Fruit fly (Drosophila melanogaster): ENCODE measurements around the gene Marcal1.
A peak's percentile ranks its signal among the peaks of the same experiment; 100 is the strongest.

Gene Marcal1

DNA sequence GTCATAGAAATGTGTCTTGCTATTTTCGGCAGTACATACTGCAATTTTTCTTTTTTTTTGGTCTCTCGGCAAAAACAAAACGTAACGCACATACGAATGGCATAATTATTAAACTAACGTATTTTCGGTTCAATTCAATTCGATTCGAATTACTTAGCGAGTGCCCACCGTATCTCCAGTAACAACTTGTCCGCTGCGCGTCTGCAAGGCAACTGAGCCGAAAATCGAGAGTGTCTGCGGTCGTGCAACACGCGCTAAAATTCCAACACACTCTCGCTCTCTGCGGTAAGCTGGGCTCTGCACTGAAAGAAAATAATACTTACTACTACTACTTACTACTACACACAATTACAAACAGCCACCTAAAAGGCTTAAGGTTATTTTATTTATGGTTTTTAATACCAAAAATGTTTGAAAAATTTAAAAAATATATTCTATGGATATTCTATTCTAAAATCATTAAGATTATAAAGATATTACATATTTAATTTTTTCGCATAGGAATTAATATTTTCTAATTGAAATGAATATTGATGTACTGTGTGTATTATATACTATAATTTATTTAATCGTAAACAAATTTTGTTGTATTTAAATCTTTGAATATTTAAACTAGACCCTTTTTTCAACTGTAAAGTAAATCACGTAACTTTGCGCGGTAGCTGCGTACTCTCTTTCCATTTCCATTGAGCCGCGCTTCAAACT is 48.6 kb upstream of the Marcal1 start, which contains the start of gene snsl (continued):
- TF ChIP-seq HHEX (GFP tag; optimal IDR thresholded peaks at IDR 0.05), result peak; percentile 23
- TF ChIP-seq Opbp (GFP tag; IDR thresholded peaks at IDR 0.05; ENCODE audit: partially characterized antibody), result no peak
- TF ChIP-seq Blimp-1 (GFP tag; optimal IDR thresholded peaks at IDR 0.05), result peak; percentile 64
- peak; percentile 37; the same call in 1 of the 2 replicates for TF ChIP-seq CG32532 (GFP tag; IDR thresholded peaks at IDR 0.05)
- peak; percentile 71 for TF ChIP-seq CG17385 (GFP tag; optimal IDR thresholded peaks at IDR 0.05)
- TF ChIP-seq kah (GFP tag; optimal IDR thresholded peaks at IDR 0.05), result peak; percentile 43
- TF ChIP-seq Atf-2 (GFP tag; optimal IDR thresholded peaks at IDR 0.05), result no peak
- no peak for TF ChIP-seq croc (GFP tag; conservative IDR thresholded peaks at IDR 0.05)
- peak; percentile 62 for TF ChIP-seq Ssrp (tag; optimal IDR thresholded peaks at IDR 0.05)
- 0 out of 3 replicates have a peak, but pooled peaks have one; percentile 39 for TF ChIP-seq otp (GFP tag; IDR thresholded peaks at IDR 0.05)
- 0 out of 2 replicates have a peak, but pooled peaks have one; percentile 30 for TF ChIP-seq seq (GFP tag; IDR thresholded peaks at IDR 0.05)
- no peak for TF ChIP-seq shn (GFP tag; optimal IDR thresholded peaks at IDR 0.05)
- TF ChIP-seq CG2678 (tag; optimal IDR thresholded peaks at IDR 0.05), result peak; percentile 88
- peak; percentile 40 for TF ChIP-seq tin (GFP tag; optimal IDR thresholded peaks at IDR 0.05)
- 0 out of 2 replicates have a peak, but pooled peaks have one; percentile 31 for TF ChIP-seq CG31224 (GFP tag; IDR thresholded peaks at IDR 0.05)
- TF ChIP-seq Fer3 (tag; optimal IDR thresholded peaks at IDR 0.05), result peak; percentile 13
- peak; percentile 42 for TF ChIP-seq CG33557 (GFP tag; optimal IDR thresholded peaks at IDR 0.05)
- no peak for TF ChIP-seq CG12219 (GFP tag; optimal IDR thresholded peaks at IDR 0.05)
- peak; percentile 35 for TF ChIP-seq CG11723 (GFP tag; optimal IDR thresholded peaks at IDR 0.05)
- peak; percentile 84 for TF ChIP-seq sens (GFP tag)
- peak; percentile 89 for TF ChIP-seq dmrt99B (tag; optimal IDR thresholded peaks at IDR 0.05)
- TF ChIP-seq CG8388 (GFP tag; optimal IDR thresholded peaks at IDR 0.05), result peak; percentile 60
- TF ChIP-seq jigr1 (GFP tag; IDR thresholded peaks at IDR 0.05), result 0 out of 3 replicates have a peak, but pooled peaks have one; percentile 36
- peak; percentile 62 for TF ChIP-seq fd3F (GFP tag; optimal IDR thresholded peaks at IDR 0.05)
- TF ChIP-seq CG7839 (tag; optimal IDR thresholded peaks at IDR 0.05), result peak; percentile 83
- TF ChIP-seq CG11695 (GFP tag; IDR thresholded peaks at IDR 0.05), result peak; percentile 61
- 0 out of 2 replicates have a peak, but pooled peaks have one; percentile 32 for TF ChIP-seq ttk (GFP tag; IDR thresholded peaks at IDR 0.05)
- peak; percentile 61 for TF ChIP-seq Hmr (GFP tag; optimal IDR thresholded peaks at IDR 0.05)
- TF ChIP-seq Hr51 (GFP tag; optimal IDR thresholded peaks at IDR 0.05), result peak in 1 of 2 experiments; percentile 92
- peak; percentile 47 for TF ChIP-seq twi (tag; optimal IDR thresholded peaks at IDR 0.05)
- TF ChIP-seq Hr78 (GFP tag; optimal IDR thresholded peaks at IDR 0.05), result peak in 1 of 2 experiments; percentile 58
- TF ChIP-seq CG4282 (GFP tag; optimal IDR thresholded peaks at IDR 0.05), result no peak
- 0 out of 2 replicates have a peak, but pooled peaks have one; percentile 25 for TF ChIP-seq CG14441 (GFP tag; IDR thresholded peaks at IDR 0.05)
- TF ChIP-seq Meics (GFP tag; optimal IDR thresholded peaks at IDR 0.05), result peak; percentile 65
- TF ChIP-seq run (tag; optimal IDR thresholded peaks at IDR 0.05), result peak; percentile 65
- TF ChIP-seq CG31441 (GFP tag; IDR thresholded peaks at IDR 0.05), result peak; percentile 84
- peak; percentile 67 for TF ChIP-seq D19A (tag; optimal IDR thresholded peaks at IDR 0.05)
- TF ChIP-seq CG12659 (GFP tag; optimal IDR thresholded peaks at IDR 0.05), result peak; percentile 77
- TF ChIP-seq bsh (GFP tag; optimal IDR thresholded peaks at IDR 0.05), result peak in 1 of 2 experiments; percentile 25
- TF ChIP-seq stc (GFP tag; IDR thresholded peaks at IDR 0.05), result 0 out of 2 replicates have a peak, but pooled peaks have one; percentile 47
- 0 out of 2 replicates have a peak, but pooled peaks have one; percentile 36 for TF ChIP-seq CG42726 (GFP tag; IDR thresholded peaks at IDR 0.05; ENCODE audit: partially characterized antibody)
- no peak for TF ChIP-seq CG3995 (GFP tag; optimal IDR thresholded peaks at IDR 0.05)
- TF ChIP-seq Asciz (GFP tag; optimal IDR thresholded peaks at IDR 0.05), result peak; percentile 1
- TF ChIP-seq PHDP (tag; optimal IDR thresholded peaks at IDR 0.05), result peak; percentile 55
- TF ChIP-seq nerfin-1 (tag; optimal IDR thresholded peaks at IDR 0.05), result peak; percentile 77
- TF ChIP-seq grau (tag; optimal IDR thresholded peaks at IDR 0.05), result peak; percentile 77
- TF ChIP-seq Med (GFP tag), result peak; percentile 85

Measured in whole organism, embryonic.